Worm (Caenorhabditis elegans) whole organism, late embryonic: ENCODE results near the gene fars-3.

Experiments
- C38D4.7 ChIP-seq: fragments of 200-800 bp; sonication (Bioruptor generic); optimal IDR thresholded peaks from 2 replicates; lab custom pipeline; 2018; ENCODE audit warnings: mild to moderate bottlenecking, missing genetic modification characterization, moderate library complexity, missing compliant biosample characterization
- K09A11.1 ChIP-seq: sonication (generic microtip); optimal IDR thresholded peaks from 2 replicates; lab custom pipeline; 2017; ENCODE audit warnings: antibody characterized with exemption, mild to moderate bottlenecking, missing genetic modification characterization, missing compliant biosample characterization; ENCODE audit not compliant: insufficient read depth
- Y22D7AL.16 ChIP-seq: sonication (generic microtip); optimal IDR thresholded peaks from 2 replicates; lab custom pipeline; 2016; ENCODE audit warnings: missing genetic modification characterization, missing compliant biosample characterization
- ama-1 ChIP-seq: fragments of 150-350 bp; optimal IDR thresholded peaks from 2 replicates; lab custom pipeline; 2014
- ceh-14 ChIP-seq: sonication (generic microtip); optimal IDR thresholded peaks from 2 replicates; lab custom pipeline; 2016; ENCODE audit warnings: missing genotype, missing genetic modification characterization, missing compliant biosample characterization
- ceh-18 ChIP-seq: sonication (generic microtip); optimal IDR thresholded peaks from 2 replicates; lab custom pipeline; 2016; ENCODE audit warnings: missing genetic modification characterization, missing compliant biosample characterization
- ceh-19 ChIP-seq: fragments of 200-800 bp; sonication (Bioruptor generic); optimal IDR thresholded peaks from 2 replicates; lab custom pipeline; 2018; ENCODE audit warnings: mild to moderate bottlenecking, missing genetic modification characterization, missing compliant biosample characterization
- ceh-2 ChIP-seq: sonication (generic microtip); optimal IDR thresholded peaks from 2 replicates; lab custom pipeline; 2016; ENCODE audit warnings: missing genotype, missing genetic modification characterization, missing compliant biosample characterization
- ceh-24 ChIP-seq: sonication (generic microtip); optimal IDR thresholded peaks from 2 replicates; lab custom pipeline; 2016; ENCODE audit warnings: mild to moderate bottlenecking, missing genetic modification characterization, missing compliant biosample characterization
- ceh-30 ChIP-seq: fragments of 150-350 bp; optimal IDR thresholded peaks from 2 replicates; lab custom pipeline; 2014; ENCODE audit warnings: missing biosample characterization, missing genetic modification characterization
- ceh-31 ChIP-seq: sonication (generic microtip); optimal IDR thresholded peaks from 2 replicates; lab custom pipeline; 2016; ENCODE audit warnings: missing genetic modification characterization, missing compliant biosample characterization
- ceh-34 ChIP-seq: sonication (generic microtip); optimal IDR thresholded peaks from 2 replicates; lab custom pipeline; 2016; ENCODE audit warnings: mild to moderate bottlenecking, missing genetic modification characterization, missing compliant biosample characterization
- ceh-45 ChIP-seq: fragments of 200-800 bp; sonication (Bioruptor generic); IDR thresholded peaks from 2 replicates; pipeline ENCODE4 v1.3.6; 2022; ENCODE audit warnings: missing genetic modification reagents, missing genetic modification characterization, missing compliant biosample characterization
- ceh-48 ChIP-seq: sonication (generic microtip); optimal IDR thresholded peaks from 2 replicates; lab custom pipeline; 2016; ENCODE audit warnings: missing genetic modification characterization, inconsistent platforms, missing compliant biosample characterization
- ceh-6 ChIP-seq: fragments of 200-800 bp; sonication (Bioruptor generic); optimal IDR thresholded peaks from 2 replicates; lab custom pipeline; 2018; ENCODE audit warnings: mild to moderate bottlenecking, missing genetic modification characterization, missing compliant biosample characterization
- ceh-9 ChIP-seq: sonication (generic microtip); optimal IDR thresholded peaks from 2 replicates; lab custom pipeline; 2016; ENCODE audit warnings: mild to moderate bottlenecking, missing genetic modification characterization, inconsistent platforms, missing compliant biosample characterization
- dmd-4 ChIP-seq: sonication (generic microtip); optimal IDR thresholded peaks from 2 replicates; lab custom pipeline; 2016; ENCODE audit warnings: borderline replicate concordance, missing genetic modification characterization, missing compliant biosample characterization
- fkh-6 ChIP-seq: sonication (generic microtip); optimal IDR thresholded peaks from 2 replicates; lab custom pipeline; 2016; ENCODE audit warnings: missing genetic modification characterization, missing compliant biosample characterization
- hlh-8 ChIP-seq: sonication (generic microtip); optimal IDR thresholded peaks from 2 replicates; lab custom pipeline; 2016; ENCODE audit warnings: missing genotype, missing genetic modification characterization, missing compliant biosample characterization
- lin-11 ChIP-seq: fragments of 200-800 bp; sonication (Bioruptor generic); optimal IDR thresholded peaks from 2 replicates; lab custom pipeline; 2018; ENCODE audit warnings: mild to moderate bottlenecking, missing genetic modification characterization, missing compliant biosample characterization
- mec-3 ChIP-seq: sonication (generic microtip); optimal IDR thresholded peaks from 2 replicates; lab custom pipeline; 2016; ENCODE audit warnings: borderline replicate concordance, missing genetic modification characterization, missing compliant biosample characterization
- nfya-1 ChIP-seq: sonication (generic microtip); optimal IDR thresholded peaks from 2 replicates; lab custom pipeline; 2017; ENCODE audit warnings: missing genetic modification characterization, mild to moderate bottlenecking, missing compliant biosample characterization, antibody characterized with exemption, moderate library complexity
- nhr-11 ChIP-seq: fragments of 150-350 bp; optimal IDR thresholded peaks from 2 replicates; lab custom pipeline; 2014; ENCODE audit warnings: missing biosample characterization, missing genetic modification characterization
- odd-2 ChIP-seq: sonication (generic microtip); optimal IDR thresholded peaks from 2 replicates; lab custom pipeline; 2017; ENCODE audit warnings: antibody characterized with exemption, mild to moderate bottlenecking, missing genetic modification characterization, missing compliant biosample characterization
- pag-3 ChIP-seq: sonication (generic microtip); optimal IDR thresholded peaks from 2 replicates; lab custom pipeline; 2016; ENCODE audit warnings: missing compliant biosample characterization, missing genetic modification characterization, borderline replicate concordance
- pha-4 ChIP-seq: fragments of 150-350 bp; optimal IDR thresholded peaks from 2 replicates; lab custom pipeline; 2018; ENCODE audit warnings: missing biosample characterization, missing genetic modification reagents, missing genetic modification characterization
- pqm-1 ChIP-seq: sonication (generic microtip); optimal IDR thresholded peaks from 2 replicates; lab custom pipeline; 2016; ENCODE audit warnings: missing genetic modification characterization, missing compliant biosample characterization
- pros-1 ChIP-seq: fragments of 150-350 bp; optimal IDR thresholded peaks from 2 replicates; lab custom pipeline; 2014; ENCODE audit warnings: missing biosample characterization, missing genetic modification reagents, missing genetic modification characterization
- ref-2 ChIP-seq: sonication (generic microtip); optimal IDR thresholded peaks from 2 replicates; lab custom pipeline; 2016; ENCODE audit warnings: missing genetic modification characterization, missing compliant biosample characterization
- rnt-1 ChIP-seq: sonication (generic microtip); optimal IDR thresholded peaks from 2 replicates; lab custom pipeline; 2016; ENCODE audit warnings: missing genetic modification characterization, missing compliant biosample characterization
- sdc-2 ChIP-seq: sonication (generic microtip); optimal IDR thresholded peaks from 2 replicates; lab custom pipeline; 2016; ENCODE audit warnings: missing genotype, missing genetic modification characterization, missing compliant biosample characterization
- syd-9 ChIP-seq: sonication (generic microtip); optimal IDR thresholded peaks from 2 replicates; lab custom pipeline; 2016; ENCODE audit warnings: mild to moderate bottlenecking, missing genetic modification characterization, moderate library complexity, missing compliant biosample characterization
- tbx-2 ChIP-seq: sonication (generic microtip); optimal IDR thresholded peaks from 2 replicates; lab custom pipeline; 2016; ENCODE audit warnings: missing genetic modification characterization, missing compliant biosample characterization
- unc-42 ChIP-seq: sonication (generic microtip); optimal IDR thresholded peaks from 2 replicates; lab custom pipeline; 2016; ENCODE audit warnings: missing genotype, missing genetic modification characterization, missing compliant biosample characterization
- unc-55 ChIP-seq: sonication (generic microtip); optimal IDR thresholded peaks from 2 replicates; lab custom pipeline; 2017; ENCODE audit warnings: missing biosample characterization, missing genetic modification reagents, missing genetic modification characterization
- unc-86 ChIP-seq: sonication (generic microtip); optimal IDR thresholded peaks from 2 replicates; lab custom pipeline; 2016; ENCODE audit warnings: missing genetic modification characterization, missing compliant biosample characterization
- zip-5 ChIP-seq: sonication (generic microtip); optimal IDR thresholded peaks from 2 replicates; lab custom pipeline; 2016; ENCODE audit warnings: missing genetic modification characterization, missing compliant biosample characterization

fars-3 gene

DNA sequence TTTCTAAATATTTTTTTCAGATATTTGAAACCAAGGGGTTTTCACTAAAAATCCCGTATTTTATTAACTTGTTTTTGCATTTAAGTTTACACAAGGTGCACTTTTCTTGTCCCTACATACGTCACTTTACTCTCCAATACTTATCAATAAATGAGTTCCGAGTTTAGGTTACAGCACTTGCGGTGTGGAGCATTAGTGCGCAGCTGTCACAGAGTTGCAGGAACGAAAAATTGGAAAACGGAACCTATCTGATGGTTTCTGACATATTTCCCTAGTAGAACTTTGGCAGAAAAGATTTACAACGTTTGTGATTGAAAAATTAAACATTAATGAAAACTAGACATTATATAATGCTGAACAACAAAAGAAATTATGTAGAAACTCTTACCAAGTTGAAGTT is 33.5 kb downstream of the fars-3 start:
- TF ChIP-seq pros-1 (tag; lab: Kevin White, UChicago), result no peak
- no peak for TF ChIP-seq odd-2 (tag; lab: Kevin White, UChicago)
- TF ChIP-seq rnt-1, result no peak
- TF ChIP-seq, all 69 proteins: peak for 0

DNA sequence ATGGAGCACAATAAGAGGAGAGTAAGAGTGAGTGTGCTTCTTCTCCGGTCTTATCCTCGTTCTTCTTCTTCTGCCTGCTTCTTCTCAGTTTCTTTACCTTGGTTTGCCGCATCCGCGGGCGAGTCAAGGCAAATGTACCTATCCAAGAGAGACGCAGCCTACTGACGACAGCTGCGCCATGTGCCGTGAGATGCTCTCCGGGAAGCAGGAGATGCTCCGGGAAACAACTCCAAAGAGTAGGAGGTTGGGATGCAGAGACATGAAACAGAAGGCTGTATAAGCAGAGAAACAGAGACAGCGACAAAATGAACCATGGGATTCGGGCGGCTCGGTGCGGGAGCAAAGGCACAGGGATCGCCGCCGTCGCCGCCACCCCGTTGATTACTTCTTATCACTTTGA is 34.4 kb downstream of the fars-3 start:
- peak; percentile 36 for TF ChIP-seq nfya-1 (tag; lab: Kevin White, UChicago)
- peak; percentile 54 for TF ChIP-seq ceh-34 (tag; lab: Kevin White, UChicago)
- TF ChIP-seq syd-9, result peak; percentile 21
- TF ChIP-seq ceh-18 (tag; lab: Kevin White, UChicago), result peak; percentile 88
- TF ChIP-seq ceh-31 (tag; lab: Kevin White, UChicago), result peak; percentile 8
- TF ChIP-seq ceh-48 (tag; lab: Kevin White, UChicago), result no peak
- TF ChIP-seq pqm-1 (tag; lab: Kevin White, UChicago), result no peak
- TF ChIP-seq hlh-8 (tag; lab: Kevin White, UChicago), result peak; percentile 64
- TF ChIP-seq sdc-2 (tag; lab: Kevin White, UChicago), result peak; percentile 15
- peak; percentile 2 for TF ChIP-seq ceh-2
- peak; percentile 63 for TF ChIP-seq rnt-1
- TF ChIP-seq unc-55, result peak; percentile 34
- no peak for TF ChIP-seq lin-11 (tag; lab: Kevin White, UChicago)
- TF ChIP-seq tbx-2 (tag; lab: Kevin White, UChicago), result peak; percentile 46
- no peak for TF ChIP-seq zip-5 (tag; lab: Kevin White, UChicago)

ce11 chrII:8504074-8504724 is 39.6 kb downstream of the fars-3 start:
- no peak for TF ChIP-seq ceh-14 (tag; lab: Kevin White, UChicago)
- TF ChIP-seq fkh-6 (tag; lab: Kevin White, UChicago), result no peak
- TF ChIP-seq mec-3, result no peak
- no peak for TF ChIP-seq nhr-11 (tag; lab: Kevin White, UChicago)
- TF ChIP-seq pag-3, result no peak
- TF ChIP-seq ceh-24 (tag; lab: Kevin White, UChicago), result no peak
- no peak for TF ChIP-seq ceh-45 (GFP tag; lab: Robert Waterston, UW)

ce11 chrII:8506759-8507158 is 42.1 kb downstream of the fars-3 start:
- no peak for TF ChIP-seq ceh-9
- no peak for TF ChIP-seq ceh-48 (tag; lab: Kevin White, UChicago)
- TF ChIP-seq pha-4 (tag; lab: Kevin White, UChicago), result no peak
- TF ChIP-seq K09A11.1 (tag; lab: Kevin White, UChicago), result no peak
- TF ChIP-seq ceh-24 (tag; lab: Kevin White, UChicago), result no peak
- no peak for TF ChIP-seq syd-9
- TF ChIP-seq ceh-30 (tag; lab: Kevin White, UChicago), result no peak
- no peak for TF ChIP-seq zip-5 (tag; lab: Kevin White, UChicago)
- no peak for TF ChIP-seq ceh-19
- TF ChIP-seq Y22D7AL.16 (tag; lab: Kevin White, UChicago), result no peak
- TF ChIP-seq dmd-4 (tag; lab: Kevin White, UChicago), result no peak
- TF ChIP-seq nfya-1 (tag; lab: Kevin White, UChicago), result no peak

- TF ChIP-seq ama-1 (no peak), ceh-6 (GFP tag; lab: Kevin White, UChicago) (no peak), dmd-4 (tag; lab: Kevin White, UChicago) (no peak), unc-86 (tag; lab: Kevin White, UChicago) (no peak), ref-2 (no peak), pag-3 (no peak), C38D4.7 (no peak), unc-42 (tag; lab: Kevin White, UChicago) (no peak)
- TF ChIP-seq, all 69 proteins: peak for 0
These were observed 44.3 kb downstream of the fars-3 start, which contains the start of gene T13H5.1 for ce11 chrII:8508956-8509355. Gene T13H5.1, minus strand, starts transcription at chrII:8509056.
